Worm (Caenorhabditis elegans): ENCODE data around the gene F07C4.6.

- TF ChIP-seq B0336.3 (GFP tag; IDR thresholded peaks at IDR 0.05): no peak
- TF ChIP-seq F49E8.2 (tag; optimal IDR thresholded peaks at IDR 0.05; ENCODE audit: insufficient read depth): no peak
- TF ChIP-seq F37B4.10 (GFP tag; IDR thresholded peaks at IDR 0.05): no peak
- no peak for TF ChIP-seq ceh-79 (tag; optimal IDR thresholded peaks at IDR 0.05)
- no peak for TF ChIP-seq lag-1 (GFP tag; IDR thresholded peaks at IDR 0.05)
- no peak for TF ChIP-seq Y56A3A.18 (GFP tag; IDR thresholded peaks at IDR 0.05)
- no peak for TF ChIP-seq aptf-2 (GFP tag; conservative IDR thresholded peaks at IDR 0.05)
- TF ChIP-seq sea-2 (GFP tag; IDR thresholded peaks at IDR 0.05): no peak
Observed at ce11 chrV:7672258-7672657, 45.6 kb downstream of the F07C4.6 start, which contains the start of gene C12D5.4.

Data from whole organism, young adult.